Worm (Caenorhabditis elegans) whole organism, early embryonic: Measurements from ENCODE around the gene F13A2.10.

ENCODE experiments used
- F13C5.2 ChIP-seq: sonication (generic microtip); optimal IDR thresholded peaks from 2 replicates; lab custom pipeline; 2017; ENCODE audit warnings: mild to moderate bottlenecking, missing genetic modification characterization, inconsistent platforms, missing compliant biosample characterization
- aly-1 ChIP-seq: sonication (generic microtip); optimal IDR thresholded peaks from 2 replicates; lab custom pipeline; 2016; ENCODE audit warnings: missing genetic modification characterization, missing compliant biosample characterization
- ama-1 ChIP-seq: fragments of 150-350 bp; optimal IDR thresholded peaks from 2 replicates; lab custom pipeline; 2014
- ceh-36 ChIP-seq: sonication (generic microtip); optimal IDR thresholded peaks from 2 replicates; lab custom pipeline; 2016; ENCODE audit warnings: missing genetic modification characterization, inconsistent platforms, missing compliant biosample characterization
- ets-7 ChIP-seq: sonication (generic microtip); optimal IDR thresholded peaks from 2 replicates; lab custom pipeline; 2016; ENCODE audit warnings: missing genotype, missing genetic modification characterization, missing compliant biosample characterization
- flt-1 ChIP-seq: fragments of 200-800 bp; sonication (Bioruptor generic); IDR thresholded peaks from 2 replicates; pipeline ENCODE4 v1.3.6; 2022; ENCODE audit warnings: missing genetic modification characterization, missing compliant biosample characterization
- hmbx-1 ChIP-seq: sonication (generic microtip); optimal IDR thresholded peaks from 2 replicates; lab custom pipeline; 2016; ENCODE audit warnings: mild to moderate bottlenecking, missing genetic modification characterization, missing compliant biosample characterization
- hmg-4 ChIP-seq: fragments of 200-800 bp; sonication (Bioruptor generic); optimal IDR thresholded peaks from 2 replicates; lab custom pipeline; 2018; ENCODE audit warnings: mild to moderate bottlenecking, missing genetic modification characterization, missing compliant biosample characterization

DNA sequence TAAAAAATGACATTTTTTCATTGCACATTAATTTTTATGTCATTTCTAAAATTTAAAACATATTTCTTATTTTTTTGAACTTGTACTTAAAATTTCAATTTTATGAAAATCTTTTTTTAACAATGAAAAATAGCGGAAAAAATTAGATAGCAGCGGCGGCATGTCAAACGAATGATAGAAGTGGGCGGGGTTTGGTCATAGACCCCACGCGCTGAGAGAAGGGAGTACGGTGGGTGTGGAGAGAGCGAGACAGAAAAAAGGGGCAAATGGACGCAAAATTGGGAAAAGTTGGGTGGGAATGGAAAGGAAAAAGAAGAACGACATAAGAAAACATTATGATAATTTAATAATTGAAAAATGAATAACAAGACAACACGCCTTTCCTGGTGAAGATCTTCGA lies 1.8 kb upstream of the F13A2.10 start:
- TF ChIP-seq ceh-36 (tag; lab: Kevin White, UChicago) (no peak), ama-1 (lab: Kevin White, UChicago) (no peak), F13C5.2 (tag; lab: Kevin White, UChicago) (no peak), ets-7 (tag; lab: Kevin White, UChicago) (no peak), aly-1 (no peak), hmbx-1 (tag; lab: Kevin White, UChicago) (no peak), flt-1 (GFP tag; lab: Robert Waterston, UW) (no peak), hmg-4 (GFP tag; lab: Kevin White, UChicago) (no peak)
